Fruit fly (Drosophila melanogaster) ovary, adult (tissue): Measurements from ENCODE around the gene Ace.

ENCODE experiments used
- CG17801 ChIP-seq: fragments of 200-800 bp; optimal IDR thresholded peaks from 2 replicates; lab custom pipeline; 2019; ENCODE audit warnings: missing biosample characterization, mild to moderate bottlenecking, missing genetic modification characterization, moderate library complexity; ENCODE audit not compliant: partially characterized antibody

Gene Ace

DNA sequence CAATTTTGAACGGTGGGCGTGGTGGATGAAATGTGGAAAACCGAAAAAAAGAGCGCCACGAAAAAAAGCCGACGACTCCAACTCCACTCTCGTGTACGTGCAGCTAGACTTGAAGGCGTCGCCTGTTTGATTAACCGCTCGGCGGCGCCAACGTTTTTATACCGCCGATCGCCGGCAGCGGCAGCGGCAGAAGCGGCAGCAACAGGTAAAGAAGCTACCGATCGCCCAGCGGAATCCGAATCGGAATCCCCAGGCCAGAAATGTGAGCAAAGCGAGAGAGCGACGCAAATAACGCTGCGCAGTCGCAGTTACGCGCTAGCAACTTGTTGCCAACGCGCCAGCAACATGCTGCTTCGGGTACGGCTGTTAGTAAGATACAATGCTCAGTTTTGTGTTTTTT lies 45.0 kb downstream of the Ace start, which contains the start of gene CG8483:
TSS of gene CG8483 (minus strand) at position 119 of the 400 bp plus-strand sequence.
- TF ChIP-seq CG17801 (GFP tag; lab: Kevin White, UChicago) = no peak

DNA sequence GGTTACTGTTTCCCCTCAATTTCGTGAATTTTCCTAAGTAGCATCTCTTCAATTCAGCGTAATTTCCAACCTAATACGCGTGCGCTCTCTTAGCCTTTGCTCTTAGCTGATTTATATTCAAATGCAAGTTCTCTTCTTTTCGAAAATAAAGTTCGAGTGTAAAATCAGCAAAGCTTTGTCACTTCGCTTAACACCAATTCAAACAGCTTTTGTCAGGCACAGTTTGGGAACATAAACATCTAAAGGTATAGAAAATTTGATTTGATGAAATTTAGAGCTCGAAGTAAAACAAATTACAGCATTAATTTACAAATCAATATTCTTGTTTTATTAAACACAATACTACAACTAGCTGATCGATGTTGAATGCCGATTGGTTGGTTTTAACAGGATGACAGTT lies 50.9 kb downstream of the Ace start:
- no peak for TF ChIP-seq CG17801 (GFP tag; lab: Kevin White, UChicago)

DNA sequence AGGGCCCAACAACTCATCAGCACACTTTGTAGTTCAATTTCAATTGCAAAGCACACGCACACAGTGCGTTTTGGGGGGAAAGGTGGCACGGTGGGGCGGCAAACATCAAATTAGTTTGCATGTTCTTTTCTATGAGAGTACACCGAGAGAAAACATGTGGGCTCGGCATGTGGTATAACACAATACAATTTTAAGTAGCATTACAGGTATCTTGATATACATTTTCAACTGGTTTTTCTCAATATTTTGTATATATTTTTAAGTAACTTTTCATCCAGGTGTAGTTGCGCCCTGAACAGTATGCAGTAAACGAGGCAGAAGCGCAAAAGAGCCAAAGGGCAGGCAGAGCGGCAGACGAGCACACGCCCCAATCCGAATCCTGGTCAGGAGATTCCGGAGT lies 58.9 kb downstream of the Ace start:
- TF ChIP-seq CG17801 (GFP tag; lab: Kevin White, UChicago) = no peak

DNA sequence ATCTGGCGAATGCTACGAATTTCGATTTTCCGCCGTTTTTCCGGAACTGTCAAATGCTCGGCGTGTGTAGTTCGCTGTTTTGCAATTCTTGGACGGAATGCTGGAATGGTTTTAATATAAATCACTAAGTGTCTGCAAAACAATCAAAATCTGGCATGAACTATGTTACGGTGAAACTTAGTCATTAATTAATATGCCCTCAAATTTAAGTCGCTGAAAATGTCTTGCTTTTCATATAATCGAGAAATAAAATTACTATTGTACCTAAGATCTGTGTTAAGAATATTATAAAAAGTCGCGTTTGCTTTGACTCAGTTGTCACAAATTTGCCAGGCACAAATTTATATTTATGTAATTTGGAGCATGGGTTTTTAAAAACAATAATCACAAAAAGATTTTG lies 68.0 kb downstream of the Ace start, which contains the start of gene CG8141:
TSS of gene CG8141 (plus strand) at position 301 of the 400 bp plus-strand sequence.
- no peak for TF ChIP-seq CG17801 (GFP tag; lab: Kevin White, UChicago)

DNA sequence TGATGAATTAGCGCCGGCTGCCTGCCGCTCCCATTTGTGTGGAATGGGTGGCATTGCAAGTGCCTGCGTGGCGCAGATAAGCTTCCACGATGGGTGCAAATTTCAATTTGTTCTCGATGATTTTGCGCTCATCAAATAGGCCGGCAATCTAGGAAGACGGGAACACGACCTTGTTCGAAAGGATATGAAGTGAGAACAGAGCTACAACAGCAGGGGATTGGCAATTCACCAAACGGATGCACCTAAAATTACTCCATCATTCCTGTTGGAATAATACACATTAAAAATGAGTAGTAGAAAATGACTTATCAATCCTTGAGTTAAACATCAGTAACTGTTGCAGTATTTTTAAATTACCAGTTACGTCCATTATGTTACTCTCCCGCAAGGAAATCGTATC lies 71.1 kb downstream of the Ace start, which contains the start of gene CG14380:
TSS of gene CG14380 (plus strand) at position 301 of the 400 bp plus-strand sequence.
- no peak for TF ChIP-seq CG17801 (GFP tag; lab: Kevin White, UChicago)

DNA sequence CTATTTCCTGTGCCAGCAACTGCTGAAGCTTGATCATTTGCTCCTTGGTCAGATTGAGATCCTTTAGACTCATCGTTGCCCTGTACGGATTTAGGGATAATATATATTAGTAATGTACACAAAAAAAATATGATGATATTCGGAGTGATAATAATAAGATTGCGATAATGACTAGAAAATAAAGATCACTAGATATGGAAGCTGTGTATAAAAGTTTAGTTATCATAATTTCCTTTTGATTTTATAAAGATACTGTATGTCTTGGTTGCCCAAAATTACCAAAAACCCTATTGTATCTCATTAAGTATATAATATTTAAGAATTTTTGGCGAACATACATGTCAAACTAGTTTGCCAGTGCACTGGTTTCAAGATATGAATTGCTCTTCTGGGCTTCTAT lies 72.9 kb downstream of the Ace start, which contains the start of gene CG8508:
TSS of gene CG8508 (minus strand) at position 101 of the 400 bp plus-strand sequence.
- no peak for TF ChIP-seq CG17801 (GFP tag; lab: Kevin White, UChicago)

DNA sequence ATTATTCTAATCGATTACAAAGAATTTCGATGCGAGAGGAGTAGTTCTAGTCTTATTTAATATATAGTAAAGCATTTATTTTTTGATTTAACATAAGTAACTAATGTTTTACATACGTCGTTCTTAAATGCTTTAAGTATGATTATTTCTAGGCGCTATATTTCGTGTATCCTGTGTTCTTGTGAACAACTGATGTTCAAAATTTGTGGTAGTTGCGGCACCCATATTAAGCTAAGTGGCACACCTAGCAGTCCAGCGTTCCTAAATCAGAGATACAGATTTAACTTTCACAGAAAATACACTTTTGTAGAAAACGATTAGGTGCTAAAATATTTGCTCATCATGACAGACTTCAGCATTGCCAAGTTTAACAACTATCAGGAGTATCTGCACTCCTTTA lies 78.3 kb downstream of the Ace start, which contains the start of gene CG8138:
TSS of gene CG8138 (plus strand) at position 301 of the 400 bp plus-strand sequence.
- no peak for TF ChIP-seq CG17801 (GFP tag; lab: Kevin White, UChicago)
